Fruit fly (Drosophila melanogaster): ENCODE data around the gene HDAC11.
A peak's percentile ranks its signal among the peaks of the same experiment; 100 is the strongest.

- TF ChIP-seq Mad (GFP tag; optimal IDR thresholded peaks at IDR 0.05), result no peak
- TF ChIP-seq CG8478 (optimal IDR thresholded peaks at IDR 0.05), result no peak
- TF ChIP-seq eve (GFP tag; optimal IDR thresholded peaks at IDR 0.05), result no peak
- peak; percentile 85 for TF ChIP-seq hb (GFP tag; IDR thresholded peaks at IDR 0.05; ENCODE audit: partially characterized antibody)
- peak; percentile 39 for TF ChIP-seq Xbp1 (GFP tag; optimal IDR thresholded peaks at IDR 0.05)
- no peak for TF ChIP-seq CG9215 (GFP tag; IDR thresholded peaks at IDR 0.05)
- TF ChIP-seq Hr39 (optimal IDR thresholded peaks at IDR 0.05), result no peak
Observed at dm6 chr3R:24816993-24817854, 38.8 kb downstream of the HDAC11 start, which contains the start of the genes CG5808 and Saf-B.
